Worm (Caenorhabditis elegans) whole organism, L4/young adult: ENCODE results near the gene Y94H6A.7.

Experiments used
- W03F9.2 ChIP-seq: fragments of 150-350 bp; optimal IDR thresholded peaks from 2 replicates; lab custom pipeline; 2014; ENCODE audit warnings: missing biosample characterization, missing genetic modification characterization
- dao-5 ChIP-seq: sonication (generic microtip); optimal IDR thresholded peaks from 2 replicates; lab custom pipeline; 2016; ENCODE audit warnings: missing genotype, missing genetic modification characterization, moderate library complexity, missing compliant biosample characterization

DNA sequence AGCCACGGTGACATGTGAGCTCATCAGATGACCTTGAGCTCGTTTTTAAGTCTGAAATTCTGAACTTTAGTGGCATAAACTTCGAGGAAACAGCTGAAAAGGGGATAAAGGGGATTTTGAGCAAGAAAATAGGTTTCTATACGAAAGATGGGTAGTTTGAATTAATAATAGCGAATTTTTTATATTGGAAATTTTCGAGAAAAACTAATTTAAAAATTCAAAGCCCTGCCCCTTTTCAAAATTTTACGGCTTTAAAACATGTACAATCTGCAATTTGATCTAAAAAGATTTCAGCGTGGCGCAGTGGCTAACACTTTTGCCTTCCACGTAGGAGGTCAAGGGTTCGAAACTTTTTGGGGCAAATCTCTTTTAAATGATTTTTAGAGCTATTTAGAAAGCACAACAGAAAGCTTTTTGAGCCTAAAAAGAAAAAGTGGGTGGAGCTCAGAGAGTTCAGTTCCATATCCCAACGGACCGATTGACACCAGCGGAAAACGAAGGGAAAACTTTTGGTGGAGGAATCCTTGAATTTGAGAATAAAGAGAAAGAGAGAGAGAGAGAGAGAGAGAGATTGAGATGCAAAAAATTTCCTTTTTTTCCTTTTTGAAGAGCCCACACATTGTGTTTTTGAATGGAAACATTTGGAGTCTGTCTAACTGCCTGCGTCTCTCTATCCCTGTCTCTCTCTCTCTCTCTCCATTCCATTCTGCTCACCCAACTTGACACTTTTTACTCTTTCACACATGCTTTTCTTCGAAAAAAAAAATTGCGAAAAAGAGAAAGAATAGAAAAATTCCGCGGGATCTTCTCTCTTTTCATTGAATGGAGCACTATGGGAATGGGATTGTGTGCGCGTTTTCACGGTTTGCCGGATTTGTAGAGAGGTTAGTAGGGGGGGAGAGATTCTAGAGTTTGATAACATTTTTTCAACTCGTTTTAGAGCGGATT is 52.1 kb downstream of the Y94H6A.7 start, which contains the start of gene Y69A2AR.31:
- no peak for TF ChIP-seq W03F9.2 (tag; lab: Kevin White, UChicago)
- TF ChIP-seq dao-5 (tag; lab: Kevin White, UChicago): no peak
